Worm (Caenorhabditis elegans) whole organism, young adult: ENCODE results near the gene ZK353.2.

Experiments
- F57C9.4 ChIP-seq: sonication (generic microtip); optimal IDR thresholded peaks from 2 replicates; lab custom pipeline; 2017; ENCODE audit warnings: mild to moderate bottlenecking, missing genetic modification characterization, missing compliant biosample characterization
- chd-7 ChIP-seq: sonication (generic microtip); optimal IDR thresholded peaks from 2 replicates; lab custom pipeline; 2016; ENCODE audit warnings: mild to moderate bottlenecking, missing genetic modification characterization, moderate library complexity, missing compliant biosample characterization
- efl-1 ChIP-seq: fragments of 150-350 bp; optimal IDR thresholded peaks from 2 replicates; lab custom pipeline; 2014; ENCODE audit warnings: missing biosample characterization, missing genetic modification reagents, missing genetic modification characterization
- lin-40 ChIP-seq: sonication (generic microtip); optimal IDR thresholded peaks from 2 replicates; lab custom pipeline; 2016; ENCODE audit warnings: missing genetic modification characterization, mild to moderate bottlenecking, missing compliant biosample characterization, missing genotype, missing genetic modification reagents

ce11 chrIII:8375000-8375399, 23.5 kb upstream of the ZK353.2 start, which contains the start of gene met-2:
- no peak for TF ChIP-seq lin-40 (tag; lab: Kevin White, UChicago)
- no peak for TF ChIP-seq F57C9.4 (tag; lab: Kevin White, UChicago)
- TF ChIP-seq efl-1, result no peak
- TF ChIP-seq chd-7 (tag; lab: Kevin White, UChicago), result no peak
